Fruit fly (Drosophila melanogaster): ENCODE measurements around the gene CD98hc.
A peak's percentile ranks its signal among the peaks of the same experiment; 100 is the strongest.

The CD98hc gene

dm6 chr3R:8009080-8009620, 30.9 kb upstream of the CD98hc start, which contains the start of the genes CG11052 and CG3223 (continued):
- TF ChIP-seq CG4360 (GFP tag; IDR thresholded peaks at IDR 0.05): no peak
- TF ChIP-seq Scr (GFP tag; IDR thresholded peaks at IDR 0.05; ENCODE audit: partially characterized antibody): peak; percentile 59
- no peak for TF ChIP-seq tna (GFP tag; IDR thresholded peaks at IDR 0.05; ENCODE audit: partially characterized antibody)
- no peak for TF ChIP-seq Mrtf (GFP tag; IDR thresholded peaks at IDR 0.05)
- TF ChIP-seq hkb (optimal IDR thresholded peaks at IDR 0.05): no peak
- no peak for TF ChIP-seq hkb (GFP tag; IDR thresholded peaks at IDR 0.05)
- no peak for TF ChIP-seq Sox102F (GFP tag; optimal IDR thresholded peaks at IDR 0.05)
- TF ChIP-seq MTF-1 (GFP tag; optimal IDR thresholded peaks at IDR 0.05; ENCODE audit: borderline replicate concordance): no peak
- no peak for TF ChIP-seq CG11696 (GFP tag; IDR thresholded peaks at IDR 0.05)
- TF ChIP-seq kah (GFP tag; optimal IDR thresholded peaks at IDR 0.05): no peak
- TF ChIP-seq CG11560 (tag; IDR thresholded peaks at IDR 0.05): no peak
- no peak for TF ChIP-seq Hmx (GFP tag; optimal IDR thresholded peaks at IDR 0.05)
- TF ChIP-seq CG5180 (GFP tag; optimal IDR thresholded peaks at IDR 0.05): no peak
- no peak for TF ChIP-seq CG9876 (GFP tag; optimal IDR thresholded peaks at IDR 0.05)
- no peak for TF ChIP-seq CG14860 (GFP tag; IDR thresholded peaks at IDR 0.05; ENCODE audit: partially characterized antibody)
- peak; percentile 52 for TF ChIP-seq onecut (GFP tag; IDR thresholded peaks at IDR 0.05)
- TF ChIP-seq tin (GFP tag; optimal IDR thresholded peaks at IDR 0.05): peak; percentile 16
- TF ChIP-seq CG12659 (GFP tag; optimal IDR thresholded peaks at IDR 0.05): peak; percentile 64
- TF ChIP-seq CG18619 (GFP tag; optimal IDR thresholded peaks at IDR 0.05): no peak
- TF ChIP-seq CG6175 (GFP tag; IDR thresholded peaks at IDR 0.05): no peak
- TF ChIP-seq ham (GFP tag; IDR thresholded peaks at IDR 0.05): no peak
- TF ChIP-seq schlank (tag; optimal IDR thresholded peaks at IDR 0.05): no peak
- TF ChIP-seq Stat92E (GFP tag; optimal IDR thresholded peaks at IDR 0.05): no peak
- TF ChIP-seq CG4424 (GFP tag; optimal IDR thresholded peaks at IDR 0.05): no peak
- no peak for TF ChIP-seq Hmr (GFP tag; optimal IDR thresholded peaks at IDR 0.05)
- no peak for TF ChIP-seq Fer2 (tag; optimal IDR thresholded peaks at IDR 0.05)
- TF ChIP-seq gcm (GFP tag; optimal IDR thresholded peaks at IDR 0.05): no peak
- TF ChIP-seq cad (GFP tag; optimal IDR thresholded peaks at IDR 0.05): peak; percentile 66
- TF ChIP-seq CG8290 (GFP tag; optimal IDR thresholded peaks at IDR 0.05): no peak
- TF ChIP-seq CG8290 (tag; optimal IDR thresholded peaks at IDR 0.05): peak in 1 of 2 experiments; percentile 12
- peak; percentile 74 for TF ChIP-seq sens (GFP tag)
- no peak for TF ChIP-seq lbe (GFP tag; optimal IDR thresholded peaks at IDR 0.05)
- no peak for TF ChIP-seq Neu2 (GFP tag; optimal IDR thresholded peaks at IDR 0.05; ENCODE audit: borderline replicate concordance)
- TF ChIP-seq gsb (GFP tag; IDR thresholded peaks at IDR 0.05): no peak
- no peak for TF ChIP-seq crc (GFP tag; optimal IDR thresholded peaks at IDR 0.05)
- no peak for TF ChIP-seq wek (GFP tag; optimal IDR thresholded peaks at IDR 0.05)
- TF ChIP-seq CG10543 (GFP tag; optimal IDR thresholded peaks at IDR 0.05): peak; percentile 6
- peak; percentile 68 for TF ChIP-seq Dref (GFP tag; IDR thresholded peaks at IDR 0.05)
- TF ChIP-seq CG18764 (GFP tag; optimal IDR thresholded peaks at IDR 0.05): no peak
- no peak for TF ChIP-seq CG11723 (GFP tag; optimal IDR thresholded peaks at IDR 0.05)
- TF ChIP-seq ttk (GFP tag; IDR thresholded peaks at IDR 0.05): no peak
- no peak for TF ChIP-seq CG11456 (GFP tag; IDR thresholded peaks at IDR 0.05)
- no peak for TF ChIP-seq Dip3 (GFP tag; optimal IDR thresholded peaks at IDR 0.05)
- TF ChIP-seq CG1603 (tag; optimal IDR thresholded peaks at IDR 0.05): peak; percentile 48
- TF ChIP-seq so (GFP tag; IDR thresholded peaks at IDR 0.05): no peak
- TF ChIP-seq gce (GFP tag; IDR thresholded peaks at IDR 0.05): no peak
- TF ChIP-seq CG32767 (GFP tag; IDR thresholded peaks at IDR 0.05): no peak
- TF ChIP-seq CG2712 (tag; optimal IDR thresholded peaks at IDR 0.05): peak; percentile 15
- peak; percentile 58 for TF ChIP-seq stwl (tag; optimal IDR thresholded peaks at IDR 0.05)
- TF ChIP-seq sima (GFP tag; optimal IDR thresholded peaks at IDR 0.05): no peak
- no peak for TF ChIP-seq sisA (GFP tag; IDR thresholded peaks at IDR 0.05)
- TF ChIP-seq CG14710 (tag; optimal IDR thresholded peaks at IDR 0.05): peak; percentile 45
